Worm (Caenorhabditis elegans): ENCODE data around the gene F14H3.15.

DNA sequence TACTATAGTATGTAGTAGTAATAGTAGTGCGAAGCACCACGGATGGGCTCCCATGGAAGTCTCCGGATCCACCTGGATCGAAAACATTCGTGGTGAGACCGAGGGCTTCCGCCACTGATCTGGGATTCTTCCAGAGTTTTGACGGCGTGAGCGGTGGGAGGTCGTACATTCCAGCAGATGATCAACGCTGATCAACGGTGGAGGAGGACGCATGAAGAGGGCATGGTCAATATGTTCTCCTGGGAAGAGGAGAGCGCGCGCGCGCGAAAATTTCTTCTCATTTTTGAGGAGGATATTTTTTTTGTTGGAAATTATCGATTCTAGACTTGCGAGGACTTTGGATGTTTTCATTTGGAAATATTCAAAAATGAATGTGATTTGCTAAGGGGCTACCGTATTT lies 26.5 kb downstream of the F14H3.15 start:
- TF ChIP-seq ceh-82 (tag; optimal IDR thresholded peaks at IDR 0.05) (no peak), ztf-11 (tag; optimal IDR thresholded peaks at IDR 0.05) (no peak), hlh-11 (tag; optimal IDR thresholded peaks at IDR 0.05) (no peak), lir-3 (tag; optimal IDR thresholded peaks at IDR 0.05) (no peak), jun-1 (tag; optimal IDR thresholded peaks at IDR 0.05) (no peak), zip-2 (tag; optimal IDR thresholded peaks at IDR 0.05) (no peak), unc-62 (GFP tag; optimal IDR thresholded peaks at IDR 0.05 in 1 of 2) (no peak), unc-62 (tag; optimal IDR thresholded peaks at IDR 0.05) (no peak), saeg-2 (GFP tag; IDR thresholded peaks at IDR 0.05) (no peak)
